Worm (Caenorhabditis elegans) whole organism, young adult: ENCODE data around the gene F36H12.3.

Experiments
- B0019.2 ChIP-seq: fragments of 200-800 bp; sonication (Bioruptor generic); conservative IDR thresholded peaks from 2 replicates; pipeline ENCODE4 v1.3.6; 2022; ENCODE audit warnings: missing genetic modification reagents, missing genetic modification characterization, missing compliant biosample characterization
- B0035.1 ChIP-seq: sonication (generic microtip); optimal IDR thresholded peaks from 2 replicates; lab custom pipeline; 2016; ENCODE audit warnings: missing genetic modification characterization, mild to moderate bottlenecking, missing compliant biosample characterization, missing genotype, missing genetic modification reagents
- F57C9.4 ChIP-seq: sonication (generic microtip); optimal IDR thresholded peaks from 2 replicates; lab custom pipeline; 2017; ENCODE audit warnings: mild to moderate bottlenecking, missing genetic modification characterization, missing compliant biosample characterization
- K11D2.4 ChIP-seq: fragments of 200-800 bp; sonication (Bioruptor generic); IDR thresholded peaks from 2 replicates; pipeline ENCODE4 v1.3.6; 2022; ENCODE audit warnings: missing genetic modification reagents, missing genetic modification characterization, missing compliant biosample characterization
- Y53F4B.3 ChIP-seq: fragments of 200-800 bp; sonication (Bioruptor generic); IDR thresholded peaks from 2 replicates; pipeline ENCODE4 v1.3.6; 2022; ENCODE audit warnings: missing genetic modification reagents, missing genetic modification characterization, missing compliant biosample characterization
- ceh-91 ChIP-seq: fragments of 200-800 bp; sonication (Bioruptor generic); IDR thresholded peaks from 2 replicates; pipeline ENCODE4 v1.3.6; 2022; ENCODE audit warnings: missing genetic modification reagents, missing genetic modification characterization, missing compliant biosample characterization
- dpl-1 ChIP-seq: fragments of 150-350 bp; optimal IDR thresholded peaks from 2 replicates; lab custom pipeline; 2014; ENCODE audit warnings: missing biosample characterization, missing genetic modification reagents, missing genetic modification characterization
- unc-130 ChIP-seq: sonication (generic microtip); optimal IDR thresholded peaks from 2 replicates; lab custom pipeline; 2016; ENCODE audit warnings: missing genetic modification reagents, missing genetic modification characterization, missing compliant biosample characterization

DNA sequence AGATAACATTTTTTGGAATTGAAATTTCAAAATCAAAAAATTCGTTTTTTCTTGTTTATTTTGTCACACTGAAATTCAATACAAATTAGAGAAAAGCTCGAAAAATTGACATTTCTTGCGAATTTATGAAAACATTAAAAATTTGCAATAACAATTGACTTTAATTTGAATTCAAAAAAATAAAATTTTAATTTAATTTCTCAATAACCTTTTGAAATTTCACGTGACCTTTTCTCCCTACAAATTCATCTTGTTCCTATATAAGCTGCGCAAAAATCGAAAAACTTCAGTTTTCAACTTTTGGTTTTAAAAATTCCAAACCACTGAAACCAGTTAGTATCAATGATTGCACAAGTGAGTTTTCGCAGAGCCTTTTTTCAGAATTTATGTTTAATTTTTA lies 3.8 kb upstream of the F36H12.3 start, which contains the start of gene F36H12.4:
- TF ChIP-seq Y53F4B.3 (GFP tag; lab: Robert Waterston, UW) (no peak), B0019.2 (GFP tag; lab: Robert Waterston, UW) (no peak), unc-130 (GFP tag; lab: Kevin White, UChicago) (no peak), dpl-1 (GFP tag; lab: Kevin White, UChicago) (no peak), F57C9.4 (tag; lab: Kevin White, UChicago) (no peak), ceh-91 (GFP tag; lab: Robert Waterston, UW) (no peak), K11D2.4 (no peak), B0035.1 (tag; lab: Kevin White, UChicago) (no peak)
